Worm (Caenorhabditis elegans) whole organism, mixed stage, embryonic: ENCODE measurements around the gene K03H1.12.

ENCODE experiments used
- M03D4.4 ChIP-seq: sonication (generic microtip); optimal IDR thresholded peaks from 2 replicates; lab custom pipeline; 2017; ENCODE audit warnings: mild to moderate bottlenecking, missing genetic modification characterization, missing compliant biosample characterization
- bed-3 ChIP-seq: fragments of 200-800 bp; sonication (Bioruptor generic); optimal IDR thresholded peaks from 3 replicates; lab custom pipeline; 2018; ENCODE audit warnings: mild to moderate bottlenecking, missing genetic modification characterization, moderate library complexity, missing compliant biosample characterization
- ceh-39 ChIP-seq: fragments of 150-350 bp; optimal IDR thresholded peaks from 2 replicates; lab custom pipeline; 2014; ENCODE audit warnings: missing biosample characterization, missing genetic modification characterization
- ceh-83 ChIP-seq: fragments of 200-800 bp; sonication (Bioruptor generic); optimal IDR thresholded peaks from 2 replicates; lab custom pipeline; 2018; ENCODE audit warnings: mild to moderate bottlenecking, missing genetic modification characterization, missing compliant biosample characterization
- ces-1 ChIP-seq: fragments of 150-350 bp; optimal IDR thresholded peaks from 2 replicates; lab custom pipeline; 2014; ENCODE audit warnings: missing biosample characterization, missing genetic modification reagents, missing genetic modification characterization
- cnd-1 ChIP-seq: fragments of 200-800 bp; sonication (Bioruptor generic); optimal IDR thresholded peaks from 2 replicates; lab custom pipeline; 2018; ENCODE audit warnings: mild to moderate bottlenecking, missing genetic modification characterization, missing compliant biosample characterization
- drap-1 ChIP-seq: fragments of 200-800 bp; sonication (Bioruptor generic); optimal IDR thresholded peaks from 3 replicates; lab custom pipeline; 2018; ENCODE audit warnings: mild to moderate bottlenecking, missing genetic modification characterization, missing compliant biosample characterization
- elt-1 ChIP-seq: sonication (generic microtip); optimal IDR thresholded peaks from 2 replicates; lab custom pipeline; 2017; ENCODE audit warnings: missing genetic modification characterization, mild to moderate bottlenecking, missing compliant biosample characterization, antibody characterized with exemption, moderate library complexity, borderline replicate concordance; ENCODE audit not compliant: insufficient read depth
- elt-3 ChIP-seq: fragments of 150-350 bp; optimal IDR thresholded peaks from 2 replicates; lab custom pipeline; 2014; ENCODE audit warnings: missing biosample characterization, missing genetic modification characterization
- lin-13 ChIP-seq: fragments of 150-350 bp; optimal IDR thresholded peaks from 2 replicates; lab custom pipeline; 2014; ENCODE audit warnings: missing biosample characterization, missing genetic modification characterization
- lin-32 ChIP-seq: fragments of 200-800 bp; sonication (Bioruptor generic); optimal IDR thresholded peaks from 2 replicates; lab custom pipeline; 2018; ENCODE audit warnings: mild to moderate bottlenecking, missing genetic modification characterization, missing compliant biosample characterization
- lsy-2 ChIP-seq: fragments of 150-350 bp; optimal IDR thresholded peaks from 2 replicates; lab custom pipeline; 2014; ENCODE audit warnings: missing biosample characterization, missing genetic modification characterization
- mab-5 ChIP-seq: fragments of 150-350 bp; optimal IDR thresholded peaks from 2 replicates; lab custom pipeline; 2014; ENCODE audit warnings: missing biosample characterization, missing genetic modification characterization
- mep-1 ChIP-seq: fragments of 150-350 bp; optimal IDR thresholded peaks from 2 replicates; lab custom pipeline; 2017; ENCODE audit warnings: missing biosample characterization, missing genetic modification reagents, missing genetic modification characterization, inconsistent platforms
- nhr-12 ChIP-seq: fragments of 150-350 bp; optimal IDR thresholded peaks from 2 replicates; lab custom pipeline; 2014; ENCODE audit warnings: missing biosample characterization, missing genetic modification characterization
- nhr-237 ChIP-seq: fragments of 150-350 bp; optimal IDR thresholded peaks from 2 replicates; lab custom pipeline; 2014; ENCODE audit warnings: missing biosample characterization, missing genetic modification characterization
- nhr-28 ChIP-seq: fragments of 150-350 bp; optimal IDR thresholded peaks from 2 replicates; lab custom pipeline; 2014; ENCODE audit warnings: missing biosample characterization, missing genetic modification characterization
- nhr-76 ChIP-seq: sonication (generic microtip); optimal IDR thresholded peaks from 2 replicates; lab custom pipeline; 2017; ENCODE audit warnings: missing biosample characterization, missing genetic modification characterization
- pha-4 ChIP-seq: fragments of 150-350 bp; optimal IDR thresholded peaks from 2 replicates; lab custom pipeline; 2018; ENCODE audit warnings: missing biosample characterization, missing genetic modification reagents, missing genetic modification characterization
- sem-2 ChIP-seq: fragments of 200-800 bp; sonication (Bioruptor generic); optimal IDR thresholded peaks from 2 replicates; lab custom pipeline; 2018; ENCODE audit warnings: mild to moderate bottlenecking, missing genetic modification characterization, missing compliant biosample characterization
- snpc-4 ChIP-seq: fragments of 150-350 bp; optimal IDR thresholded peaks from 2 replicates; lab custom pipeline; 2014; ENCODE audit warnings: missing biosample characterization, missing genetic modification characterization
- sptf-1 ChIP-seq: sonication (generic microtip); optimal IDR thresholded peaks from 2 replicates; lab custom pipeline; 2017; ENCODE audit warnings: mild to moderate bottlenecking, missing genetic modification characterization, moderate library complexity, missing compliant biosample characterization
- unc-39 ChIP-seq: fragments of 150-350 bp; optimal IDR thresholded peaks from 2 replicates; lab custom pipeline; 2014; ENCODE audit warnings: missing biosample characterization, missing genetic modification characterization
- unc-62 ChIP-seq: fragments of 150-350 bp; optimal IDR thresholded peaks from 2 replicates; lab custom pipeline; 2014; ENCODE audit warnings: missing biosample characterization, missing genetic modification reagents, missing genetic modification characterization
- zip-8 ChIP-seq: fragments of 150-350 bp; optimal IDR thresholded peaks from 2 replicates; lab custom pipeline; 2014; ENCODE audit warnings: missing biosample characterization, missing genetic modification characterization
- ztf-11 ChIP-seq: fragments of 150-350 bp; optimal IDR thresholded peaks from 2 replicates; lab custom pipeline; 2014; ENCODE audit warnings: missing biosample characterization, missing genetic modification characterization

The K03H1.12 gene

ce11 chrIII:9950244-9950643 lies 8.8 kb downstream of the K03H1.12 start, which contains the start of gene K03H1.13:
TSS of gene K03H1.13 (minus strand) at chrIII:9950344.
- TF ChIP-seq nhr-12 (tag; lab: Kevin White, UChicago) = no peak
- TF ChIP-seq ceh-39 (tag; lab: Kevin White, UChicago) = peak; percentile 21

ce11 chrIII:9951864-9952263 lies 10.4 kb downstream of the K03H1.12 start, which contains the start of gene K03H1.11:
TSS of gene K03H1.11 (minus strand) at chrIII:9951964.
- TF ChIP-seq lin-32 (GFP tag; lab: Kevin White, UChicago) (no peak), ztf-11 (tag; lab: Kevin White, UChicago) (no peak), M03D4.4 (tag; lab: Kevin White, UChicago) (no peak), nhr-28 (tag; lab: Kevin White, UChicago) (no peak), sem-2 (no peak), snpc-4 (no peak), nhr-237 (tag; lab: Kevin White, UChicago) (no peak), ceh-83 (GFP tag; lab: Kevin White, UChicago) (no peak), nhr-12 (tag; lab: Kevin White, UChicago) (no peak), unc-39 (tag; lab: Kevin White, UChicago) (no peak), pha-4 (tag; lab: Kevin White, UChicago) (no peak)

DNA sequence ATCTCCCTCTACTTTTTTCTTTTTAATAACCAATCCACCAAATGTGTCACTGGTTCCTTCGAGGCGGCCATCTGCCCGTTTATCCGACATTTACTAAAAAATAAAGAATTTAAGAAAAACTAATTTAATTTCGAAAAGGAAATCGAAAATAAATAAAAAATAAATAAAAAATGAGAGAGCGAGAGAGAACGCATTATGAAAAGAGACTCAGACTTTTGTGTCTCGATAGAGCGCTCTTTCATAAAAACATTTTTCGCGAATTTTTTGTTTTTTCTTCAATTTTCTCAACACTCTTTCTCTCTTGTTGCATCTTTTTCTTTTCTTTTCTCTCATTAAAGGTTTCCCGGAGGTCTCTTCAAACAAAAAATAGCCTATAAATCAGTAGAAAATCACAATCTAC lies 14.7 kb downstream of the K03H1.12 start, which contains the start of gene mog-1:
Gene mog-1, minus strand, starts transcription at position 93 of the 400 bp plus-strand sequence.
- TF ChIP-seq drap-1 (GFP tag; lab: Kevin White, UChicago) = no peak
- no peak for TF ChIP-seq cnd-1 (tag; lab: Kevin White, UChicago)
- peak; percentile 36 for TF ChIP-seq lsy-2 (tag; lab: Kevin White, UChicago)
- TF ChIP-seq ces-1 = peak; percentile 50

DNA sequence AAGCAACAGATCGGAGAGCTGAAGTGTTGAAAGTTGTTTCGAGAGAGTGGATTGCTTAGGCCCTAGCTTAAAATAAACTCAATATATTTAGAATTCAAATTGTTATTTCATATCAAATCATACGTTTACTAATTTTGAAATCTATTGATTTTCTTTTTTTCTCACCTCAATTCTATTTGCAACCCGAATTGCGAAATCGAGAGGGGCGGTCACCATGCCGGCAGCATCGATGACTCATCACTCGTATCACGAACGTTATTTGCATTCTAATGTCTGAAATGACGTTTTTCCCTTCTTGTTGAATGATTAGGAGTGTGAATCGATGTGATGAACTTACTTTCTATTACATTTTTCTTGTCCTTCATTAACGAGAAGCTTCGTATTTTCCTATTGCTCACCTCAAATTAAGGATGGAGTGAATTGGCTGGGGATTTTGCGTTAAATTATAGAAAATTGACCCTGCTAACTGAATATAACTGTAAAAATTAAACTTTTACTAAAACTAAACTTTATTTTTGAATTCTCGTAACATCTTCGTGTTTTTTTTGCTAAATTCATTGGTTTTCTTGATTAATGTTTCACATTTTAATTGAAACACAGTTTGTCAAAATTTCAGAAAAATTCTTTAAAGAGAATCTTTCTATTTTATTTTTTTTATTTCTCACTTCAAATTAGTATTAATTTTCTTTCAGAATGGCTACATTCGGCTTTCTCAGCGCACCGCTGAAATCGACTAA lies 15.4 kb downstream of the K03H1.12 start, which contains the start of gene alx-1:
Gene alx-1, plus strand, starts transcription at position 687 of the 737 bp plus-strand sequence.
- TF ChIP-seq ces-1 = no peak
- TF ChIP-seq M03D4.4 (tag; lab: Kevin White, UChicago) = no peak
- TF ChIP-seq sptf-1 (tag; lab: Kevin White, UChicago) = no peak
- no peak for TF ChIP-seq ztf-11 (tag; lab: Kevin White, UChicago)
- TF ChIP-seq mep-1 (tag; lab: Kevin White, UChicago) = no peak
- TF ChIP-seq drap-1 (GFP tag; lab: Kevin White, UChicago) = no peak

DNA sequence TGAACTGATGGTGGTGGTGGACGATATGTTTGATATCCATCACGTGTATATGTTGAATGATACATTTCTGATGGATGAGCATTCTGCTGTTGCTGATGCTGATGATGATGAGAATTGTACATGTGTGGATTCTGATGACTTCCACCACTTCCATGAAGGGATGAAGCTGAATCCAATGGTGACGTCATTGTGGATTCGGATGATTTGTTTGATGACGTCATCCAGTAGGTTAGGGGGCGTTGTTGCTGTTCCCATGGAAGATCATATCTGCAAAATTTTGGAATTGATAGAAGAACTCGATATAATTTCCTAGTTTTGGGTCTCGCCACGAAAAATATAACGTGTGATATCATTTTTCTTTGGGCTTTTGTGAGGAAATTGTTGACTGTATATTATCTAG lies 22.0 kb downstream of the K03H1.12 start:
- TF ChIP-seq M03D4.4 (tag; lab: Kevin White, UChicago) = no peak
- TF ChIP-seq zip-8 (tag; lab: Kevin White, UChicago) = peak; percentile 97
- TF ChIP-seq elt-3 = no peak
- TF ChIP-seq snpc-4 = no peak
- TF ChIP-seq lin-32 (GFP tag; lab: Kevin White, UChicago) = no peak
- TF ChIP-seq, all 35 proteins: peak for 1

DNA sequence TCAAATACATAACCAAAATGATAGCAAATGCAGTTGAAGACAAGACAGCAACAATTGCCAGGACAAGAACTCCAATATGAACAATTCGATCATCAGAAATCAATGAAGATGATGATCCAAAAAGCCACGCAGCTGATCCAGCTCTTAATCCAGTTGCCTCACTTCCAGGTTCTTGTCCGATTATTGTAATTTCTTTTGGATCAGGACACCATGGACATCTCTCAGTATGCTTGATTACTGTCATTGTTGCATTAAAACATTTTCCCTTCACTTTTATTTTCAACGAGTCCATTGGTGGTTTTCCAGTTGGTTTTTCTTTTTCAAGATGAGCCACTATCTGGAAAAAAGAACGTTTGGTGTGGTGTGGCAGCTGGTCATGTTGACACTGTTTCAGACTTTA lies 23.0 kb downstream of the K03H1.12 start:
- TF ChIP-seq lin-32 (GFP tag; lab: Kevin White, UChicago) (no peak), mab-5 (tag; lab: Kevin White, UChicago) (no peak), M03D4.4 (tag; lab: Kevin White, UChicago) (no peak), unc-62 (GFP tag; lab: Kevin White, UChicago) (no peak), nhr-76 (no peak), bed-3 (GFP tag; lab: Kevin White, UChicago) (no peak), lsy-2 (tag; lab: Kevin White, UChicago) (no peak), snpc-4 (no peak), lin-13 (no peak), ceh-39 (tag; lab: Kevin White, UChicago) (no peak), drap-1 (GFP tag; lab: Kevin White, UChicago) (no peak), nhr-28 (tag; lab: Kevin White, UChicago) (no peak), unc-39 (tag; lab: Kevin White, UChicago) (no peak), elt-1 (tag; lab: Kevin White, UChicago) (no peak), zip-8 (tag; lab: Kevin White, UChicago) (no peak)
